Worm (Caenorhabditis elegans) whole organism, L1 larva: ENCODE measurements around the gene cpna-1.

ENCODE experiments used
- elt-2 ChIP-seq: sonication (generic microtip); optimal IDR thresholded peaks from 2 replicates; lab custom pipeline; 2016; ENCODE audit warnings: missing genetic modification characterization, mild to moderate bottlenecking, inconsistent platforms, missing compliant biosample characterization, missing genetic modification reagents
- nhr-76 ChIP-seq: sonication (generic microtip); optimal IDR thresholded peaks from 2 replicates; lab custom pipeline; 2017; ENCODE audit warnings: missing biosample characterization, missing genetic modification characterization
- unc-62 ChIP-seq: fragments of 150-350 bp; optimal IDR thresholded peaks from 2 replicates; lab custom pipeline; 2014; ENCODE audit warnings: missing biosample characterization, missing genetic modification reagents, missing genetic modification characterization

DNA sequence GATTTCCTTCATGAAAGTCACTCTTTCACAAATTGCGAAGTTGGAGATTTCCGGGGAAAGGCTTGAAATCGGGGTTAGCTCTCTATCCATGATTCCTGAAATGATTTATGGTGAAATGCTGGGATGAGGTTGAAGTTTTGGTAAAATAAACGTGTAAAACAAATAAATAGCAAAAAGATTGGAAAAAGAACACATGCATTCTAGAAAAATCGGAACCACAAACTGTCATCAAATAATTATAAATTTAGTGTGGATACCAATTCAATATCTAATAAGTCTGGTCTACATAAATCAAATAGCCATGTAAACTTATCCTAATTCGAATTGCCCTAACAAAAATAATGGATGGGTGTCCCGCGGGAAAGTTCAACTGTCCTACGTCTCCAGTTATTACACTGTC is 13.1 kb upstream of the cpna-1 start, which contains the start of gene R03H10.6:
- TF ChIP-seq elt-2 (no peak), nhr-76 (no peak), unc-62 (GFP tag; lab: Kevin White, UChicago) (no peak)
